Fruit fly (Drosophila melanogaster) whole organism, wandering third instar larva: ENCODE data around the gene Hat1.

ENCODE experiments used
- Dfd ChIP-seq: fragments of >200 bp; optimal IDR thresholded peaks from 2 replicates; lab custom pipeline; 2017; ENCODE audit warnings: missing biosample characterization, missing genetic modification characterization
- OdsH ChIP-seq: fragments of 200-800 bp; sonication (Bioruptor generic); optimal IDR thresholded peaks from 2 replicates; lab custom pipeline; 2016; ENCODE audit warnings: missing biosample characterization, mild to moderate bottlenecking, missing genetic modification characterization
- Sp1 ChIP-seq: fragments of 200-800 bp; sonication (Bioruptor generic); optimal IDR thresholded peaks from 3 replicates; lab custom pipeline; 2019; ENCODE audit warnings: missing biosample characterization, mild to moderate bottlenecking, missing genetic modification characterization, moderate library complexity
- h ChIP-seq: fragments of 200-800 bp; sonication (Bioruptor generic); optimal IDR thresholded peaks from 3 replicates; lab custom pipeline; 2016; ENCODE audit warnings: missing biosample characterization, mild to moderate bottlenecking, missing genetic modification characterization
- pan ChIP-seq: fragments of >200 bp; optimal IDR thresholded peaks from 2 replicates; lab custom pipeline; 2017

DNA sequence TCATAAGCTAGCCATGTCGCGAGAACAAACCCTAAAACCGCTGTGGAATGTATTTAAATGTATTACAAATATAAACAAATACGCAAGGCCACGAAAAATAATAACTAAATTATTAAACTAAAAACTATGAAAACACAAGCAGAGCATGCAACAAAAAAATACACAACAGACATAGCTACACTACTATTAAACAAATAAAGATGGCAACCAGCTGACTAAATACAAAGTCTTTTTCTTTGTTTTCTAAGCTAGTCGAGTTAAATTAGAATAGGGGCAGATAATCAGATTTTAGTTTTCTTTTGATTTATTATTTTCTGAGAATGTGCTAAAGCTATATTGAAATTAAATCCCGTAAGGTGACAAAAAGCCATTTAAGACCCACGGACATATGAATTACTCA is 42.5 kb downstream of the Hat1 start:
- TF ChIP-seq pan (lab: Kevin White, UChicago) (no peak), Dfd (no peak), OdsH (GFP tag; lab: Kevin White, UChicago) (no peak), Sp1 (GFP tag; lab: Kevin White, UChicago) (no peak), h (GFP tag; lab: Kevin White, UChicago) (no peak)
